Worm (Caenorhabditis elegans) whole organism, L1 larva: ENCODE results near the gene chil-4.

Experiments used
- C16A3.4 ChIP-seq: fragments of 150-350 bp; optimal IDR thresholded peaks from 2 replicates; lab custom pipeline; 2014; ENCODE audit warnings: missing biosample characterization, missing genetic modification characterization
- F16B12.6 ChIP-seq: fragments of 150-350 bp; optimal IDR thresholded peaks from 2 replicates; lab custom pipeline; 2014; ENCODE audit warnings: missing biosample characterization, missing genetic modification characterization
- Y116A8C.19 ChIP-seq: sonication (generic microtip); optimal IDR thresholded peaks from 2 replicates; lab custom pipeline; 2016; ENCODE audit warnings: missing compliant biosample characterization, missing genetic modification characterization, borderline replicate concordance
- aha-1 ChIP-seq: fragments of 150-350 bp; optimal IDR thresholded peaks from 2 replicates; lab custom pipeline; 2014; ENCODE audit warnings: missing biosample characterization, missing genetic modification characterization
- alr-1 ChIP-seq: fragments of 200-800 bp; sonication (Bioruptor generic); optimal IDR thresholded peaks from 2 replicates; lab custom pipeline; 2018; ENCODE audit warnings: borderline replicate concordance, mild to moderate bottlenecking, missing genetic modification characterization, missing compliant biosample characterization
- aly-2 ChIP-seq: fragments of 150-350 bp; optimal IDR thresholded peaks from 2 replicates; lab custom pipeline; 2014; ENCODE audit warnings: missing biosample characterization, missing genetic modification characterization
- ama-1 ChIP-seq: fragments of 150-350 bp; optimal IDR thresholded peaks from 2 replicates; lab custom pipeline; 2014
- blmp-1 ChIP-seq: fragments of 150-350 bp; optimal IDR thresholded peaks from 2 replicates; lab custom pipeline; 2014; ENCODE audit warnings: missing biosample characterization, missing genetic modification characterization
- ceh-63 ChIP-seq: fragments of 200-800 bp; sonication (Bioruptor generic); optimal IDR thresholded peaks from 2 replicates; lab custom pipeline; 2018; ENCODE audit warnings: mild to moderate bottlenecking, missing genetic modification characterization, missing compliant biosample characterization
- ceh-8 ChIP-seq: fragments of 200-800 bp; sonication (Bioruptor generic); optimal IDR thresholded peaks from 2 replicates; lab custom pipeline; 2018; ENCODE audit warnings: mild to moderate bottlenecking, missing genetic modification characterization, moderate library complexity, missing compliant biosample characterization
- ceh-82 ChIP-seq, 3 experiments: fragments of 150-350 bp in 1 of 3; sonication (generic microtip) in 2 of 3; optimal IDR thresholded peaks; 2 replicates each; lab custom pipeline; 2014 to 2017; ENCODE audit warnings: missing biosample characterization in 3 of 3, missing genetic modification characterization in 3 of 3
- ceh-90 ChIP-seq: sonication (generic microtip); optimal IDR thresholded peaks from 2 replicates; lab custom pipeline; 2016; ENCODE audit warnings: missing genetic modification characterization, missing compliant biosample characterization
- dsc-1 ChIP-seq: sonication (generic microtip); optimal IDR thresholded peaks from 2 replicates; lab custom pipeline; 2016; ENCODE audit warnings: mild to moderate bottlenecking, missing genetic modification characterization, missing compliant biosample characterization
- efl-1 ChIP-seq, 4 experiments: fragments of 150-350 bp; optimal IDR thresholded peaks in 3 of 4; peaks in 1 of 4; 1 replicate in 1 of 4; 2 replicates in 3 of 4; lab custom pipeline; 2014; ENCODE audit warnings: missing biosample characterization in 2 of 4, missing genetic modification characterization in 2 of 4, missing genetic modification reagents in 2 of 4
- efl-3 ChIP-seq: fragments of 200-800 bp; sonication (Bioruptor generic); optimal IDR thresholded peaks from 2 replicates; lab custom pipeline; 2018; ENCODE audit warnings: mild to moderate bottlenecking, missing genetic modification characterization, missing compliant biosample characterization
- egl-13 ChIP-seq: sonication (generic microtip); optimal IDR thresholded peaks from 2 replicates; lab custom pipeline; 2016; ENCODE audit warnings: missing genotype, missing genetic modification reagents, missing genetic modification characterization, missing compliant biosample characterization
- ets-5 ChIP-seq: fragments of 200-800 bp; sonication (Bioruptor generic); IDR thresholded peaks from 2 replicates; pipeline ENCODE4 v1.3.6; 2022; ENCODE audit warnings: missing genetic modification characterization, missing compliant biosample characterization
- fkh-8 ChIP-seq: sonication (generic microtip); optimal IDR thresholded peaks from 2 replicates; lab custom pipeline; 2016; ENCODE audit warnings: mild to moderate bottlenecking, missing genetic modification characterization, missing compliant biosample characterization
- fos-1 ChIP-seq: fragments of 150-350 bp; optimal IDR thresholded peaks from 2 replicates; lab custom pipeline; 2014; ENCODE audit warnings: missing biosample characterization, missing genetic modification characterization
- grh-1 ChIP-seq: fragments of 200-800 bp; sonication (Bioruptor generic); IDR thresholded peaks from 2 replicates; pipeline ENCODE4 v1.3.6; 2022; ENCODE audit warnings: missing genetic modification reagents, missing genetic modification characterization, missing compliant biosample characterization
- isw-1 ChIP-seq: fragments of 200-800 bp; sonication (Bioruptor generic); IDR thresholded peaks from 2 replicates; pipeline ENCODE4 v1.3.6; 2022; ENCODE audit warnings: missing genetic modification characterization, missing compliant biosample characterization
- jun-1 ChIP-seq: fragments of 150-350 bp; optimal IDR thresholded peaks from 2 replicates; lab custom pipeline; 2014; ENCODE audit warnings: missing biosample characterization, missing genetic modification reagents, missing genetic modification characterization
- lin-14 ChIP-seq: fragments of 200-800 bp; sonication (Bioruptor generic); optimal IDR thresholded peaks from 2 replicates; lab custom pipeline; 2018; ENCODE audit warnings: mild to moderate bottlenecking, missing genetic modification characterization, moderate library complexity, missing compliant biosample characterization
- lin-35 ChIP-seq, 2 experiments: fragments of 150-350 bp; optimal IDR thresholded peaks; 2 replicates each; lab custom pipeline; 2014; ENCODE audit warnings: missing biosample characterization in 2 of 2, missing genetic modification characterization in 2 of 2, missing genetic modification reagents in 2 of 2
- lin-39 ChIP-seq: fragments of 150-350 bp; optimal IDR thresholded peaks from 2 replicates; lab custom pipeline; 2014; ENCODE audit warnings: missing biosample characterization, missing genetic modification reagents, missing genetic modification characterization
- lir-3 ChIP-seq: sonication (generic microtip); optimal IDR thresholded peaks from 2 replicates; lab custom pipeline; 2016; ENCODE audit warnings: mild to moderate bottlenecking, missing genetic modification characterization, moderate library complexity, missing compliant biosample characterization; ENCODE audit not compliant: poor library complexity
- mef-2 ChIP-seq: fragments of 150-350 bp; optimal IDR thresholded peaks from 2 replicates; lab custom pipeline; 2014; ENCODE audit warnings: missing biosample characterization, missing genetic modification characterization
- nhr-11 ChIP-seq: fragments of 150-350 bp; optimal IDR thresholded peaks from 2 replicates; lab custom pipeline; 2014; ENCODE audit warnings: missing biosample characterization, missing genetic modification characterization
- nhr-12 ChIP-seq: sonication (generic microtip); optimal IDR thresholded peaks from 2 replicates; lab custom pipeline; 2017; ENCODE audit warnings: missing biosample characterization, missing genetic modification characterization
- nhr-20 ChIP-seq: sonication (generic microtip); optimal IDR thresholded peaks from 2 replicates; lab custom pipeline; 2016; ENCODE audit warnings: mild to moderate bottlenecking, missing genetic modification characterization, missing compliant biosample characterization
- nhr-28 ChIP-seq: fragments of 150-350 bp; optimal IDR thresholded peaks from 2 replicates; lab custom pipeline; 2014; ENCODE audit warnings: missing biosample characterization, missing genetic modification characterization
- nhr-71 ChIP-seq: sonication (generic microtip); optimal IDR thresholded peaks from 2 replicates; lab custom pipeline; 2016; ENCODE audit warnings: mild to moderate bottlenecking, missing genetic modification characterization, moderate library complexity, missing compliant biosample characterization
- nhr-76 ChIP-seq: sonication (generic microtip); optimal IDR thresholded peaks from 2 replicates; lab custom pipeline; 2017; ENCODE audit warnings: missing biosample characterization, missing genetic modification characterization
- nhr-90 ChIP-seq: sonication (generic microtip); optimal IDR thresholded peaks from 2 replicates; lab custom pipeline; 2016; ENCODE audit warnings: mild to moderate bottlenecking, missing genetic modification characterization, missing compliant biosample characterization; ENCODE audit not compliant: poor library complexity
- pag-3 ChIP-seq: sonication (generic microtip); optimal IDR thresholded peaks from 2 replicates; lab custom pipeline; 2017; ENCODE audit warnings: missing genetic modification characterization, mild to moderate bottlenecking, missing compliant biosample characterization, antibody characterized with exemption, borderline replicate concordance; ENCODE audit not compliant: insufficient read depth
- pax-3 ChIP-seq: fragments of 200-800 bp; sonication (Bioruptor generic); optimal IDR thresholded peaks from 2 replicates; lab custom pipeline; 2018; ENCODE audit warnings: mild to moderate bottlenecking, missing genetic modification characterization, moderate library complexity, missing compliant biosample characterization
- rnt-1 ChIP-seq: sonication (generic microtip); optimal IDR thresholded peaks from 2 replicates; lab custom pipeline; 2016; ENCODE audit warnings: mild to moderate bottlenecking, missing genetic modification characterization, moderate library complexity, missing compliant biosample characterization
- snpc-4 ChIP-seq: fragments of 150-350 bp; optimal IDR thresholded peaks from 2 replicates; lab custom pipeline; 2014; ENCODE audit warnings: missing biosample characterization, missing genetic modification characterization
- snu-23 ChIP-seq: sonication (generic microtip); optimal IDR thresholded peaks from 2 replicates; lab custom pipeline; 2016; ENCODE audit warnings: missing genetic modification characterization, missing compliant biosample characterization
- sox-4 ChIP-seq: sonication (generic microtip); optimal IDR thresholded peaks from 2 replicates; lab custom pipeline; 2016; ENCODE audit warnings: missing genetic modification characterization, missing compliant biosample characterization
- swsn-7 ChIP-seq: sonication (generic microtip); optimal IDR thresholded peaks from 2 replicates; lab custom pipeline; 2016; ENCODE audit warnings: missing genetic modification characterization, missing compliant biosample characterization
- tlp-1 ChIP-seq: fragments of 150-350 bp; optimal IDR thresholded peaks from 2 replicates; lab custom pipeline; 2014; ENCODE audit warnings: missing biosample characterization, missing genetic modification characterization
- unc-130 ChIP-seq: fragments of 150-350 bp; optimal IDR thresholded peaks from 2 replicates; lab custom pipeline; 2017; ENCODE audit warnings: missing biosample characterization, missing genetic modification characterization, inconsistent platforms
- unc-30 ChIP-seq: sonication (generic microtip); optimal IDR thresholded peaks from 2 replicates; lab custom pipeline; 2017; ENCODE audit warnings: missing biosample characterization, missing genetic modification characterization
- unc-62 ChIP-seq: fragments of 150-350 bp; optimal IDR thresholded peaks from 2 replicates; lab custom pipeline; 2014; ENCODE audit warnings: missing biosample characterization, missing genetic modification reagents, missing genetic modification characterization
- vab-15 ChIP-seq: sonication (generic microtip); optimal IDR thresholded peaks from 2 replicates; lab custom pipeline; 2017; ENCODE audit warnings: missing genotype, mild to moderate bottlenecking, missing genetic modification characterization, missing compliant biosample characterization
- xbp-1 ChIP-seq: sonication (generic microtip); optimal IDR thresholded peaks from 2 replicates; lab custom pipeline; 2016; ENCODE audit warnings: missing genetic modification characterization, missing compliant biosample characterization
- zip-4 ChIP-seq: fragments of 200-800 bp; sonication (Bioruptor generic); optimal IDR thresholded peaks from 2 replicates; lab custom pipeline; 2018; ENCODE audit warnings: mild to moderate bottlenecking, missing genetic modification characterization, moderate library complexity, missing compliant biosample characterization
- ztf-4 ChIP-seq: fragments of 150-350 bp; optimal IDR thresholded peaks from 2 replicates; lab custom pipeline; 2014; ENCODE audit warnings: missing biosample characterization, missing genetic modification characterization

chil-4 gene

ce11 chrII:9894435-9894834, 38.9 kb upstream of the chil-4 start, which contains the start of gene F26C11.1:
Gene F26C11.1 (plus strand): TSS chrII:9894735.
- TF ChIP-seq xbp-1 (tag; lab: Kevin White, UChicago) (no peak), zip-4 (GFP tag; lab: Kevin White, UChicago) (no peak), nhr-20 (tag; lab: Kevin White, UChicago) (no peak), lin-14 (GFP tag; lab: Kevin White, UChicago) (no peak), aha-1 (no peak), efl-1 (optimal IDR thresholded peaks at IDR 0.05; lab: Kevin White, UChicago) (no peak), efl-1 (GFP tag; optimal IDR thresholded peaks at IDR 0.05 in 1 of 2; lab: Kevin White, UChicago) (no peak), lin-35 (GFP tag; optimal IDR thresholded peaks at IDR 0.05; lab: Kevin White, UChicago) (no peak), unc-130 (tag; lab: Kevin White, UChicago) (no peak), vab-15 (tag; lab: Kevin White, UChicago) (no peak), ceh-8 (GFP tag; lab: Kevin White, UChicago) (no peak), efl-3 (GFP tag; lab: Kevin White, UChicago) (no peak), pax-3 (tag; lab: Kevin White, UChicago) (no peak), nhr-11 (tag; lab: Kevin White, UChicago) (no peak), mef-2 (tag; lab: Kevin White, UChicago) (no peak)

- TF ChIP-seq nhr-20 (tag; lab: Kevin White, UChicago) = peak; percentile 7
- no peak for TF ChIP-seq alr-1 (tag; lab: Kevin White, UChicago)
- no peak for TF ChIP-seq dsc-1 (tag; lab: Kevin White, UChicago)
- TF ChIP-seq jun-1 (tag; lab: Kevin White, UChicago) = no peak
- peak; percentile 45 for TF ChIP-seq blmp-1 (tag; lab: Kevin White, UChicago)
- TF ChIP-seq aly-2 (tag; lab: Kevin White, UChicago) = no peak
- TF ChIP-seq C16A3.4 (tag; lab: Kevin White, UChicago) = peak; percentile 65
- TF ChIP-seq swsn-7 (tag; lab: Kevin White, UChicago) = peak; percentile 7
- TF ChIP-seq grh-1 (GFP tag; lab: Robert Waterston, UW) = peak; percentile 86
- TF ChIP-seq snu-23 (GFP tag; lab: Kevin White, UChicago) = no peak
- TF ChIP-seq mef-2 (tag; lab: Kevin White, UChicago) = no peak
- TF ChIP-seq tlp-1 (tag; lab: Kevin White, UChicago) = no peak
- no peak for TF ChIP-seq fos-1 (tag; lab: Kevin White, UChicago)
- peak; percentile 17 for TF ChIP-seq rnt-1
- TF ChIP-seq Y116A8C.19 (tag; lab: Kevin White, UChicago) = no peak
- no peak for TF ChIP-seq lin-39 (tag; lab: Kevin White, UChicago)
- no peak for TF ChIP-seq ceh-8 (GFP tag; lab: Kevin White, UChicago)
- TF ChIP-seq lir-3 (tag; lab: Kevin White, UChicago) = no peak
- no peak for TF ChIP-seq nhr-12 (tag; lab: Kevin White, UChicago)
- no peak for TF ChIP-seq fkh-8 (tag; lab: Kevin White, UChicago)
- TF ChIP-seq unc-62 (GFP tag; lab: Kevin White, UChicago) = no peak
- peak; percentile 18 for TF ChIP-seq xbp-1 (tag; lab: Kevin White, UChicago)
- TF ChIP-seq ceh-90 (tag; lab: Kevin White, UChicago) = no peak
- no peak for TF ChIP-seq sox-4 (tag; lab: Kevin White, UChicago)
- TF ChIP-seq unc-30 (tag; lab: Kevin White, UChicago) = no peak
- TF ChIP-seq isw-1 (GFP tag; lab: Robert Waterston, UW) = peak; percentile 9; the same call in 1 of the 2 replicates
- TF ChIP-seq ceh-82 (tag; optimal IDR thresholded peaks at IDR 0.05; lab: Kevin White, UChicago) = peak in 2 of 3 experiments; percentile 11 to 24
- TF ChIP-seq ama-1 = no peak
- TF ChIP-seq snpc-4 (tag; lab: Kevin White, UChicago) = no peak
- no peak for TF ChIP-seq pag-3 (tag; lab: Kevin White, UChicago)
- TF ChIP-seq F16B12.6 = no peak
- TF ChIP-seq lin-14 (GFP tag; lab: Kevin White, UChicago) = peak; percentile 38
- TF ChIP-seq egl-13 (tag; lab: Kevin White, UChicago) = no peak
- TF ChIP-seq nhr-71 (tag; lab: Kevin White, UChicago) = peak; percentile 59
- TF ChIP-seq aha-1 = no peak
- TF ChIP-seq ztf-4 = peak; percentile 28
- no peak for TF ChIP-seq efl-3 (GFP tag; lab: Kevin White, UChicago)
- TF ChIP-seq nhr-11 (tag; lab: Kevin White, UChicago) = no peak
- no peak for TF ChIP-seq nhr-90 (tag; lab: Kevin White, UChicago)
- TF ChIP-seq nhr-28 (tag; lab: Kevin White, UChicago) = no peak
- TF ChIP-seq ets-5 (GFP tag; lab: Robert Waterston, UW) = no peak
- no peak for TF ChIP-seq ceh-63 (GFP tag; lab: Kevin White, UChicago)
- TF ChIP-seq vab-15 (tag; lab: Kevin White, UChicago) = no peak
- no peak for TF ChIP-seq nhr-76 (tag; lab: Kevin White, UChicago)
Observed at ce11 chrII:9892409-9892808, 36.9 kb upstream of the chil-4 start, which contains the start of gene C08H9.16. Gene C08H9.16 (plus strand): TSS chrII:9892778.
